Worm (Caenorhabditis elegans): Measurements from ENCODE around the gene srz-91.

Gene srz-91

DNA sequence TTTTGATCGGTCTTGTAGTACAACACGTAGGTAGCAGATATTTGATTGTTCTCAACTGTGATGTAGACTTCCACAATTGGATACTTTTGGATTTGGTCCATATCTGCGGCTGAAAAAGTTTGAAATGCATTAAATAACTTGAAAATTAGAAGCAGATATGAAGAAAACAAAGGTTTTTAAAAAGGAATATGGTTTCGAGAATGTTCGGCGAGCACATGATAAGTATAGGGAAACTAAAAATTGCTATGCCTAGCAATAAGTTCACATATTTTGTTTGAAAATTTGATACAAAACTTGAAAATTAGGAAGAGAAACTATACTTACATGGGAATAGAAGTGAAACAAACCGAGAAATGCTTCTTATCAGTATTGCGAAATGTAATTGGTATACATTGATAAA is 7.7 kb downstream of the srz-91 start, which contains the start of gene Y6G8.5:
Gene Y6G8.5 (minus strand): TSS at position 101 of the 400 bp plus-strand sequence.
- no peak for TF ChIP-seq ceh-18 (tag; optimal IDR thresholded peaks at IDR 0.05)
- TF ChIP-seq hlh-6 (tag; optimal IDR thresholded peaks at IDR 0.05): no peak
- no peak for TF ChIP-seq tbx-2 (tag; optimal IDR thresholded peaks at IDR 0.05)

DNA sequence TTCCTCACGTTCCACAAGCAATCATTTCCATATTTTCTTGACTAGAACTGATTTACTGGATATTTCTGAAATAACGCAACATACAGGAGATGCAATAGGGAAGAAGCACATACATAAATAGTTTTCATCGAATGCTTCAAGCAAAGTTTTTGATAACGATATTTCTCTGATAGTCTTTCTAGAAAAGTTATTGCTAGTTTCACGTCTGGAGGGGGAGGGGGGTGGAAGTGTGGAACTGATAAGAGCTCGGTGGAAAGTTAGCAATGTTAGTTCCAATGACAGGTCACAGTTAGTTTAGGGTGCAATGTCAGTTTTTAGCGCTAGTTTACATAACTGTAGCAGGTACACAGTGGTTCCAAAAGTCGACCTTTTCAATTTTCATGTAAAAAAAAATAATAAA is 8.9 kb downstream of the srz-91 start, which contains the start of gene Y6G8.6:
Gene Y6G8.6 (minus strand): TSS at position 98 of the 400 bp plus-strand sequence.
- peak; percentile 14 for TF ChIP-seq elt-2 (tag; optimal IDR thresholded peaks at IDR 0.05)
- TF ChIP-seq C08G9.2 (tag; optimal IDR thresholded peaks at IDR 0.05): no peak

DNA sequence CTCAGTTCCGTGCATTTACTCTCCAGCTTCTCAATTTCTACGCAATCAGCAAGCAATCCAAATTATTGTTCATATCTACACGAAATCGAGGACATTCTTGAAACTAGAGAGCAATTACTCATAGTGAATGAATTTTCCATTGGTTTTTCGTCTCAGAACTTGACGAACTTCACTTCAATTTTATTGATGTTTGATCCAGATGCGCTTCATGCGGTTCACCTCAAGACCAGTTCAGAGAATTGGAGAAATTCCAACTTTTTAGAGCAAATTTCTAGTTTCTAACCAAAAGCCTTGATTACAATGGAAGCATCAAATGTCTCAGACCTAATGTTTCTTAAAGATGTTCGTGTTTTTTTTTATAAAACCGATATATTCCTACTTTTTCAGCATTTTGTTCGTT is 12.4 kb downstream of the srz-91 start, which contains the start of gene Y6G8.8:
Gene Y6G8.8 (plus strand): TSS at position 301 of the 400 bp plus-strand sequence.
- TF ChIP-seq unc-55 (GFP tag; optimal IDR thresholded peaks at IDR 0.05) (no peak), ceh-9 (tag; optimal IDR thresholded peaks at IDR 0.05) (no peak), ceh-14 (tag; optimal IDR thresholded peaks at IDR 0.05) (no peak), syd-9 (tag; optimal IDR thresholded peaks at IDR 0.05) (no peak), fkh-10 (GFP tag; optimal IDR thresholded peaks at IDR 0.05) (no peak), ceh-2 (tag; optimal IDR thresholded peaks at IDR 0.05) (no peak), ttx-3 (tag; optimal IDR thresholded peaks at IDR 0.05) (no peak), pat-9 (tag; optimal IDR thresholded peaks at IDR 0.05) (no peak), C08G9.2 (tag; optimal IDR thresholded peaks at IDR 0.05) (no peak), ceh-19 (GFP tag; optimal IDR thresholded peaks at IDR 0.05) (no peak), T23F11.4 (GFP tag; optimal IDR thresholded peaks at IDR 0.05) (no peak), pqm-1 (tag; optimal IDR thresholded peaks at IDR 0.05) (no peak), gmeb-2 (tag; optimal IDR thresholded peaks at IDR 0.05) (no peak), pha-4 (tag; optimal IDR thresholded peaks at IDR 0.05) (no peak), che-1 (tag; optimal IDR thresholded peaks at IDR 0.05) (no peak), unc-3 (GFP tag; conservative IDR thresholded peaks at IDR 0.05) (no peak), unc-3 (tag; optimal IDR thresholded peaks at IDR 0.05) (no peak), hlh-6 (tag; optimal IDR thresholded peaks at IDR 0.05) (no peak), K02D7.2 (tag; optimal IDR thresholded peaks at IDR 0.05) (no peak), madf-2 (tag; optimal IDR thresholded peaks at IDR 0.05) (no peak), pag-3 (tag; optimal IDR thresholded peaks at IDR 0.05; ENCODE audit: borderline replicate concordance) (no peak)

DNA sequence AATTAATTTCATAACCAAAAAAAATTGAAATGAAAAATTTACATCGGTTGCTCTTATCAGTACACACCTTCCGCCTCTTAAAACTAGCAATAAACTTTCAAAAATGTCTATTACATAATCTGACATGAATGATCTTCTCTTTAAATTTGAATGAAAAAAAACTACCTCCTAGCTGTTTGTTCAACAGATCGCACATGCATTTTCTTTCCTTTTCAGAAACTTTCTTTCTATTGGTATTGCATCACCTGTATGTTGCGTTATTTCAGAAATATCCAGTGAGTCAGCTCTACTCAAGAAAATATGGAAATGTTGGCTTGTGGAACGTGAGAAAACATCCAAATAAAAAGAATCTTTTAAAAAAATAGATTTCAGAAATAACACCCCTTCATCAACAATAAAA is 15.3 kb downstream of the srz-91 start, which contains the start of gene F57G4.1:
Gene F57G4.1 (plus strand): TSS at position 301 of the 400 bp plus-strand sequence.
- TF ChIP-seq pat-9 (tag; optimal IDR thresholded peaks at IDR 0.05): no peak
- no peak for TF ChIP-seq elt-2 (tag; optimal IDR thresholded peaks at IDR 0.05)
- TF ChIP-seq ceh-2 (tag; optimal IDR thresholded peaks at IDR 0.05): no peak
- TF ChIP-seq ahr-1 (tag; optimal IDR thresholded peaks at IDR 0.05): no peak
- TF ChIP-seq ceh-31 (tag; optimal IDR thresholded peaks at IDR 0.05): no peak
- TF ChIP-seq sox-4 (tag; optimal IDR thresholded peaks at IDR 0.05): no peak
- no peak for TF ChIP-seq hlh-15 (tag; optimal IDR thresholded peaks at IDR 0.05)
- no peak for TF ChIP-seq C08G9.2 (tag; optimal IDR thresholded peaks at IDR 0.05)
- TF ChIP-seq mec-3 (tag; optimal IDR thresholded peaks at IDR 0.05; ENCODE audit: borderline replicate concordance): no peak

- TF ChIP-seq pha-2 (tag; optimal IDR thresholded peaks at IDR 0.05): no peak
- TF ChIP-seq ceh-22 (tag; optimal IDR thresholded peaks at IDR 0.05): no peak
- TF ChIP-seq nfya-1 (tag; optimal IDR thresholded peaks at IDR 0.05): no peak
- TF ChIP-seq gmeb-2 (tag; optimal IDR thresholded peaks at IDR 0.05): no peak
- no peak for TF ChIP-seq fkh-10 (GFP tag; optimal IDR thresholded peaks at IDR 0.05)
- TF ChIP-seq fax-1 (tag; optimal IDR thresholded peaks at IDR 0.05): no peak
Measured at ce11 chrV:17624906-17625305, 17.0 kb downstream of the srz-91 start, which contains the start of gene F57G4.11. TSS of gene F57G4.11 (plus strand) at chrV:17625206.
